Fruit fly (Drosophila melanogaster) whole organism, wandering third instar larva: ENCODE results near the gene Gr93c.
A peak's percentile ranks its signal among the peaks of the same experiment; 100 is the strongest.

ENCODE experiments used
- GATAd ChIP-seq: sonication (Bioruptor generic); optimal IDR thresholded peaks from 2 replicates; lab custom pipeline; 2016; ENCODE audit warnings: missing biosample characterization, missing genetic modification characterization
- Jra ChIP-seq: sonication (Bioruptor generic); optimal IDR thresholded peaks from 2 replicates; lab custom pipeline; 2016; ENCODE audit warnings: missing biosample characterization, missing genetic modification characterization
- Rel ChIP-seq, 2 experiments: fragments of 200-800 bp; sonication (Bioruptor generic) in 1 of 2; optimal IDR thresholded peaks; 2 replicates in 1 of 2; 3 replicates in 1 of 2; lab custom pipeline; 2016 to 2019; ENCODE audit warnings: mild to moderate bottlenecking in 2 of 2, missing biosample characterization in 2 of 2, missing genetic modification characterization in 2 of 2, moderate library complexity in 1 of 2
- brk ChIP-seq: fragments of 200-800 bp; sonication (Bioruptor generic); optimal IDR thresholded peaks from 2 replicates; lab custom pipeline; 2016; ENCODE audit warnings: missing biosample characterization, mild to moderate bottlenecking, missing genetic modification characterization
- fru ChIP-seq: fragments of 200-800 bp; sonication (Bioruptor generic); optimal IDR thresholded peaks from 3 replicates; lab custom pipeline; 2016; ENCODE audit warnings: missing biosample characterization, mild to moderate bottlenecking, missing genetic modification characterization
- h ChIP-seq: fragments of 200-800 bp; sonication (Bioruptor generic); optimal IDR thresholded peaks from 3 replicates; lab custom pipeline; 2016; ENCODE audit warnings: missing biosample characterization, mild to moderate bottlenecking, missing genetic modification characterization
- jim ChIP-seq: fragments of 175-275, 200-325 bp; sonication (Bioruptor generic); optimal IDR thresholded peaks from 2 replicates; lab custom pipeline; 2016; ENCODE audit warnings: missing biosample characterization, mild to moderate bottlenecking, missing genetic modification characterization
- lola ChIP-seq: fragments of >200 bp; optimal IDR thresholded peaks from 2 replicates; lab custom pipeline; 2017; ENCODE audit warnings: missing biosample characterization, missing genetic modification characterization
- psq ChIP-seq: fragments of 200-800 bp; sonication (Bioruptor generic); optimal IDR thresholded peaks from 3 replicates; lab custom pipeline; 2017; ENCODE audit warnings: missing biosample characterization, mild to moderate bottlenecking, missing genetic modification characterization, moderate library complexity
- sv ChIP-seq: fragments of 200-800 bp; sonication (Bioruptor generic); optimal IDR thresholded peaks from 3 replicates; lab custom pipeline; 2016; ENCODE audit warnings: missing biosample characterization, missing genetic modification characterization
- tai ChIP-seq: sonication (Bioruptor generic); optimal IDR thresholded peaks from 2 replicates; lab custom pipeline; 2016; ENCODE audit warnings: missing biosample characterization, missing genetic modification characterization
- woc ChIP-seq: sonication (Bioruptor generic); optimal IDR thresholded peaks from 2 replicates; lab custom pipeline; 2016; ENCODE audit warnings: missing biosample characterization, mild to moderate bottlenecking, missing genetic modification characterization

- TF ChIP-seq fru (GFP tag; lab: Kevin White, UChicago) (peak; percentile 87), tai (GFP tag; lab: Kevin White, UChicago) (no peak), Rel (GFP tag; optimal IDR thresholded peaks at IDR 0.05; lab: Kevin White, UChicago) (no peak), Rel (tag; optimal IDR thresholded peaks at IDR 0.05; lab: Kevin White, UChicago) (peak; percentile 56), lola (no peak), psq (GFP tag; lab: Kevin White, UChicago) (peak; percentile 70), h (GFP tag; lab: Kevin White, UChicago) (peak; percentile 78), Jra (GFP tag; lab: Kevin White, UChicago) (peak; percentile 44), GATAd (GFP tag; lab: Kevin White, UChicago) (no peak), brk (GFP tag; lab: Kevin White, UChicago) (no peak), sv (GFP tag; lab: Kevin White, UChicago) (peak; percentile 97), jim (GFP tag; lab: Kevin White, UChicago) (no peak), woc (GFP tag; lab: Kevin White, UChicago) (peak; percentile 60)
These were observed 25.3 kb upstream of the Gr93c start, which contains the start of gene CG31431 for dm6 chr3R:21870158-21870971.
